Fruit fly (Drosophila melanogaster) whole organism, embryonic: Measurements from ENCODE around the gene Atat.
A peak's percentile ranks its signal among the peaks of the same experiment; 100 is the strongest.

ENCODE experiments used
- Ada2b ChIP-seq: fragments of 200-800 bp; sonication (Bioruptor generic); IDR thresholded peaks from 2 replicates; pipeline ENCODE4 v1.3.6; 2022; ENCODE audit warnings: missing biosample characterization, missing genetic modification characterization
- Awh ChIP-seq: fragments of 200-800 bp; sonication (Bioruptor generic); IDR thresholded peaks from 2 replicates; pipeline ENCODE4, ENCODE4 v1.3.6; 2022; ENCODE audit warnings: missing biosample characterization, missing genetic modification characterization
- C15 ChIP-seq: fragments of 200-800 bp; sonication (Bioruptor generic); IDR thresholded peaks from 3 replicates; pipeline ENCODE4 v1.3.6; 2022; ENCODE audit warnings: missing biosample characterization, missing genetic modification characterization
- CG10321 ChIP-seq: fragments of 200-800 bp; sonication (Bioruptor generic); IDR thresholded peaks from 2 replicates; pipeline ENCODE4 v1.3.6; 2022; ENCODE audit warnings: missing biosample characterization, missing genetic modification characterization
- CG10366 ChIP-seq: fragments of 200-800 bp; sonication (Bioruptor generic); IDR thresholded peaks from 2 replicates; pipeline ENCODE4 v1.3.6; 2022; ENCODE audit warnings: missing biosample characterization, missing genetic modification characterization
- CG10462 ChIP-seq: fragments of 200-800 bp; sonication (Bioruptor generic); optimal IDR thresholded peaks from 2 replicates; lab custom pipeline; 2016; ENCODE audit warnings: missing biosample characterization, missing genetic modification characterization
- CG11504 ChIP-seq: fragments of 200-800 bp; sonication (Bioruptor generic); optimal IDR thresholded peaks from 3 replicates; lab custom pipeline; 2019; ENCODE audit warnings: missing biosample characterization, mild to moderate bottlenecking, missing genetic modification characterization, moderate library complexity
- CG12236 ChIP-seq: fragments of 200-800 bp; sonication (Bioruptor generic); optimal IDR thresholded peaks from 2 replicates; lab custom pipeline; 2016; ENCODE audit warnings: missing biosample characterization, missing genetic modification characterization
- CG13296 ChIP-seq: fragments of 200-800 bp; sonication (Bioruptor generic); optimal IDR thresholded peaks from 3 replicates; lab custom pipeline; 2018; ENCODE audit warnings: missing biosample characterization, mild to moderate bottlenecking, missing genetic modification characterization
- CG15479 ChIP-seq: fragments of 200-800 bp; sonication (Bioruptor generic); optimal IDR thresholded peaks from 3 replicates; lab custom pipeline; 2019; ENCODE audit warnings: missing biosample characterization, mild to moderate bottlenecking, missing genetic modification characterization, moderate library complexity
- CG15696 ChIP-seq: fragments of 200-800 bp; sonication (Bioruptor generic); optimal IDR thresholded peaks from 2 replicates; lab custom pipeline; 2019; ENCODE audit warnings: missing biosample characterization, mild to moderate bottlenecking, missing genetic modification characterization, moderate library complexity
- CG17802 ChIP-seq: fragments of 200-800 bp; sonication (Bioruptor generic); optimal IDR thresholded peaks from 2 replicates; lab custom pipeline; 2018; ENCODE audit warnings: missing biosample characterization, mild to moderate bottlenecking, missing genetic modification characterization, moderate library complexity
- CG30403 ChIP-seq: fragments of 200-800 bp; sonication (Bioruptor generic); optimal IDR thresholded peaks from 3 replicates; lab custom pipeline; 2016; ENCODE audit warnings: missing biosample characterization, missing genetic modification characterization
- CG31224 ChIP-seq: fragments of 200-800 bp; sonication (Bioruptor generic); IDR thresholded peaks from 2 replicates; pipeline ENCODE4 v1.3.6; 2022; ENCODE audit warnings: missing biosample characterization, missing genetic modification characterization
- CG33557 ChIP-seq: fragments of 200-800 bp; sonication (Bioruptor generic); optimal IDR thresholded peaks from 2 replicates; lab custom pipeline; 2019; ENCODE audit warnings: missing biosample characterization, mild to moderate bottlenecking, missing genetic modification characterization, moderate library complexity
- CG3838 ChIP-seq: fragments of 200-800 bp; sonication (Bioruptor generic); optimal IDR thresholded peaks from 3 replicates; lab custom pipeline; 2016; ENCODE audit warnings: missing biosample characterization, missing genetic modification characterization
- CG4424 ChIP-seq: fragments of 200-800 bp; sonication (Bioruptor generic); optimal IDR thresholded peaks from 3 replicates; lab custom pipeline; 2016; ENCODE audit warnings: missing biosample characterization, missing genetic modification characterization
- CG4854 ChIP-seq: fragments of 200-800 bp; sonication (Bioruptor generic); optimal IDR thresholded peaks from 2 replicates; lab custom pipeline; 2016; ENCODE audit warnings: missing biosample characterization, missing genetic modification characterization, inconsistent platforms
- CG6791 ChIP-seq: fragments of 200-800 bp; sonication (Bioruptor generic); IDR thresholded peaks from 3 replicates; pipeline ENCODE4 v1.3.6; 2022; ENCODE audit warnings: missing biosample characterization, missing genetic modification characterization; ENCODE audit not compliant: partially characterized antibody
- CG6854 ChIP-seq: fragments of 200-800 bp; sonication (Bioruptor generic); optimal IDR thresholded peaks from 3 replicates; lab custom pipeline; 2017; ENCODE audit warnings: missing biosample characterization, mild to moderate bottlenecking, missing genetic modification characterization
- CG7357 ChIP-seq: fragments of 200-800 bp; sonication (Bioruptor generic); IDR thresholded peaks from 3 replicates; pipeline ENCODE4 v1.3.6; 2022; ENCODE audit warnings: missing biosample characterization, missing genetic modification characterization
- CG7928 ChIP-seq: fragments of 200-800 bp; sonication (Bioruptor generic); optimal IDR thresholded peaks from 2 replicates; lab custom pipeline; 2017; ENCODE audit warnings: missing biosample characterization, mild to moderate bottlenecking, missing genetic modification characterization
- CG9817 ChIP-seq: fragments of 200-800 bp; sonication (Bioruptor generic); optimal IDR thresholded peaks from 2 replicates; lab custom pipeline; 2018; ENCODE audit warnings: missing biosample characterization, mild to moderate bottlenecking, missing genetic modification characterization, moderate library complexity
- D19A ChIP-seq: fragments of 200-800 bp; optimal IDR thresholded peaks from 3 replicates; lab custom pipeline; 2019; ENCODE audit warnings: missing biosample characterization, mild to moderate bottlenecking, missing genetic modification characterization, moderate library complexity
- Dip3 ChIP-seq: fragments of 200-800 bp; sonication (Bioruptor generic); optimal IDR thresholded peaks from 3 replicates; lab custom pipeline; 2016; ENCODE audit warnings: missing biosample characterization, missing genetic modification characterization
- Dp ChIP-seq: fragments of 200-800 bp; sonication (Bioruptor generic); optimal IDR thresholded peaks from 2 replicates; lab custom pipeline; 2018; ENCODE audit warnings: missing biosample characterization, mild to moderate bottlenecking, missing genetic modification characterization, moderate library complexity
- E2f1 ChIP-seq: fragments of 200-800 bp; sonication (Bioruptor generic); IDR thresholded peaks from 2 replicates; pipeline ENCODE4 v1.3.6; 2022; ENCODE audit warnings: missing biosample characterization, missing genetic modification characterization
- Ets65A ChIP-seq: fragments of 200-800 bp; sonication (Bioruptor generic); peaks from one replicate; lab custom pipeline; 2016; ENCODE audit warnings: missing biosample characterization, missing genetic modification characterization
- HLH4C ChIP-seq: fragments of 200-800 bp; sonication (Bioruptor generic); IDR thresholded peaks from 3 replicates; pipeline ENCODE4 v1.3.6; 2022; ENCODE audit warnings: missing biosample characterization, missing genetic modification characterization; ENCODE audit not compliant: partially characterized antibody
- Kr ChIP-seq: fragments of 200-800 bp; sonication (Bioruptor generic); optimal IDR thresholded peaks from 2 replicates; lab custom pipeline; 2017; ENCODE audit warnings: missing biosample characterization, mild to moderate bottlenecking, missing genetic modification characterization
- Mes4 ChIP-seq: fragments of 200-800 bp; sonication (Bioruptor generic); optimal IDR thresholded peaks from 2 replicates; lab custom pipeline; 2016; ENCODE audit warnings: missing biosample characterization, missing genetic modification characterization
- Mrtf ChIP-seq: fragments of 200-800 bp; sonication (Bioruptor generic); IDR thresholded peaks from 3 replicates; pipeline ENCODE4 v1.3.6; 2022; ENCODE audit warnings: missing biosample characterization, missing genetic modification characterization
- NC2β ChIP-seq: fragments of 200-800 bp; sonication (Bioruptor generic); optimal IDR thresholded peaks from 2 replicates; lab custom pipeline; 2016; ENCODE audit warnings: missing biosample characterization, missing genetic modification characterization
- PHDP ChIP-seq: fragments of 200-800 bp; sonication (Bioruptor generic); optimal IDR thresholded peaks from 3 replicates; lab custom pipeline; 2018; ENCODE audit warnings: missing biosample characterization, mild to moderate bottlenecking, missing genetic modification characterization, moderate library complexity
- Ptx1 ChIP-seq: fragments of 200-800 bp; sonication (Bioruptor generic); IDR thresholded peaks from 2 replicates; pipeline ENCODE4 v1.3.6; 2022; ENCODE audit warnings: missing biosample characterization, missing genetic modification characterization
- cwo ChIP-seq: fragments of 200-800 bp; sonication (Bioruptor generic); optimal IDR thresholded peaks from 3 replicates; lab custom pipeline; 2017; ENCODE audit warnings: missing biosample characterization, missing genetic modification characterization, mild to moderate bottlenecking, moderate library complexity, missing genetic modification reagents
- disco-r ChIP-seq: fragments of 200-800 bp; sonication (Bioruptor generic); optimal IDR thresholded peaks from 2 replicates; lab custom pipeline; 2016; ENCODE audit warnings: missing biosample characterization, missing genetic modification characterization
- dmrt99B ChIP-seq: fragments of 200-800 bp; sonication (Bioruptor generic); optimal IDR thresholded peaks from 2 replicates; lab custom pipeline; 2018; ENCODE audit warnings: missing biosample characterization, mild to moderate bottlenecking, missing genetic modification characterization, moderate library complexity
- esg ChIP-seq: fragments of 200-800 bp; sonication (Bioruptor generic); conservative IDR thresholded peaks from 2 replicates; pipeline ENCODE4 v1.3.6; 2022; ENCODE audit warnings: missing biosample characterization, missing genetic modification characterization
- fd96Cb ChIP-seq: fragments of 200-800 bp; sonication (Bioruptor generic); optimal IDR thresholded peaks from 2 replicates; lab custom pipeline; 2018; ENCODE audit warnings: missing biosample characterization, mild to moderate bottlenecking, missing genetic modification characterization, moderate library complexity
- kay ChIP-seq: fragments of 200-800 bp; sonication (Bioruptor generic); optimal IDR thresholded peaks from 2 replicates; lab custom pipeline; 2016; ENCODE audit warnings: missing biosample characterization, missing genetic modification characterization
- lilli ChIP-seq: fragments of 200-800 bp; sonication (Bioruptor generic); optimal IDR thresholded peaks from 3 replicates; lab custom pipeline; 2016; ENCODE audit warnings: missing biosample characterization, missing genetic modification characterization
- lmd ChIP-seq: fragments of 200-800 bp; sonication (Bioruptor generic); IDR thresholded peaks from 2 replicates; pipeline ENCODE4 v1.3.6; 2022; ENCODE audit warnings: missing biosample characterization, missing genetic modification characterization
- odd ChIP-seq: fragments of 200-800 bp; sonication (Bioruptor generic); optimal IDR thresholded peaks from 2 replicates; lab custom pipeline; 2017; ENCODE audit warnings: missing biosample characterization, mild to moderate bottlenecking, missing genetic modification characterization
- prd ChIP-seq, 3 experiments: fragments of >200 bp in 2 of 3; fragments of 200-800 bp in 1 of 3; sonication (Bioruptor generic) in 1 of 3; optimal IDR thresholded peaks in 2 of 3; IDR thresholded peaks in 1 of 3; 2 replicates in 2 of 3; 3 replicates in 1 of 3; pipeline versions ENCODE4 v1.3.6 to Lab custom; 2017 to 2022; ENCODE audit warnings: missing biosample characterization in 1 of 3, missing genetic modification characterization in 1 of 3
- pzg ChIP-seq: fragments of 200-800 bp; sonication (Bioruptor generic); optimal IDR thresholded peaks from 3 replicates; lab custom pipeline; 2018; ENCODE audit warnings: missing biosample characterization, mild to moderate bottlenecking, missing genetic modification characterization, moderate library complexity
- ranshi ChIP-seq: fragments of 200-800 bp; sonication (Bioruptor generic); IDR thresholded peaks from 2 replicates; pipeline ENCODE4 v1.3.6; 2022; ENCODE audit warnings: missing biosample characterization, missing genetic modification characterization
- slbo ChIP-seq: fragments of 200-800 bp; sonication (Bioruptor generic); IDR thresholded peaks from 2 replicates; pipeline ENCODE4 v1.3.6; 2022; ENCODE audit warnings: missing biosample characterization, missing genetic modification characterization
- trh ChIP-seq: fragments of 200-800 bp; sonication (Bioruptor generic); optimal IDR thresholded peaks from 2 replicates; lab custom pipeline; 2016; ENCODE audit warnings: missing biosample characterization, missing genetic modification characterization
- wdn ChIP-seq: fragments of 200-800 bp; sonication (Bioruptor generic); IDR thresholded peaks from 2 replicates; pipeline ENCODE4 v1.3.6; 2022; ENCODE audit warnings: missing biosample characterization, missing genetic modification characterization

Atat gene

dm6 chr3L:9457619-9458092 lies 31.1 kb upstream of the Atat start, which contains the start of gene CG3437 (continued):
- peak; percentile 93 for TF ChIP-seq trh (GFP tag; lab: Kevin White, UChicago)
- TF ChIP-seq PHDP (tag; lab: Kevin White, UChicago) = peak; percentile 99
- TF ChIP-seq Kr = peak; percentile 71
- TF ChIP-seq lilli (GFP tag; lab: Kevin White, UChicago) = peak; percentile 99
- no peak for TF ChIP-seq prd (optimal IDR thresholded peaks at IDR 0.05; lab: Kevin White, UChicago)
- TF ChIP-seq prd (GFP tag; IDR thresholded peaks at IDR 0.05; lab: Robert Waterston, UW) = peak; percentile 100
- TF ChIP-seq CG7357 = peak; percentile 97
- peak; percentile 100 for TF ChIP-seq Ets65A (GFP tag; lab: Kevin White, UChicago)
- peak; percentile 97 for TF ChIP-seq disco-r (GFP tag; lab: Kevin White, UChicago)
- TF ChIP-seq cwo (GFP tag; lab: Kevin White, UChicago) = peak; percentile 97
- TF ChIP-seq CG33557 (GFP tag; lab: Kevin White, UChicago) = peak; percentile 97
- peak; percentile 98 for TF ChIP-seq odd (GFP tag; lab: Kevin White, UChicago)
- peak; percentile 99 for TF ChIP-seq Ada2b (GFP tag; lab: Robert Waterston, UW)
- TF ChIP-seq ranshi (GFP tag; lab: Robert Waterston, UW) = peak; percentile 99
- TF ChIP-seq NC2β (GFP tag; lab: Kevin White, UChicago) = peak; percentile 97
- peak; percentile 40 for TF ChIP-seq Dp (GFP tag; lab: Kevin White, UChicago)
- TF ChIP-seq CG10321 (GFP tag; lab: Robert Waterston, UW) = peak; percentile 87
- peak; percentile 99 for TF ChIP-seq Mrtf (GFP tag; lab: Robert Waterston, UW)
- TF ChIP-seq CG15479 (GFP tag; lab: Kevin White, UChicago) = peak; percentile 59
- TF ChIP-seq Dip3 (GFP tag; lab: Kevin White, UChicago) = peak; percentile 99
- peak; percentile 96 for TF ChIP-seq CG7928 (GFP tag; lab: Kevin White, UChicago)
- TF ChIP-seq CG15696 (tag; lab: Kevin White, UChicago) = peak; percentile 98
- TF ChIP-seq Mes4 (GFP tag; lab: Kevin White, UChicago) = peak; percentile 97
- peak; percentile 98 for TF ChIP-seq C15
- peak; percentile 99 for TF ChIP-seq esg (GFP tag; lab: Robert Waterston, UW)
- TF ChIP-seq CG6791 (GFP tag; lab: Robert Waterston, UW) = no peak
- TF ChIP-seq E2f1 (GFP tag; lab: Robert Waterston, UW) = peak; percentile 99
- peak; percentile 88 for TF ChIP-seq kay (GFP tag; lab: Kevin White, UChicago)
- peak; percentile 99 for TF ChIP-seq fd96Cb (tag; lab: Kevin White, UChicago)
- TF ChIP-seq CG9817 (tag; lab: Kevin White, UChicago) = peak; percentile 99
- TF ChIP-seq CG13296 (GFP tag; lab: Kevin White, UChicago) = peak; percentile 99
- peak; percentile 99 for TF ChIP-seq lmd (GFP tag; lab: Robert Waterston, UW)
- peak; percentile 99 for TF ChIP-seq CG10366 (GFP tag; lab: Robert Waterston, UW)
- peak; percentile 96 for TF ChIP-seq CG3838
- TF ChIP-seq slbo (GFP tag; lab: Robert Waterston, UW) = peak; percentile 99
- TF ChIP-seq wdn = peak; percentile 98
- peak; percentile 98 for TF ChIP-seq CG4424 (GFP tag; lab: Kevin White, UChicago)
- TF ChIP-seq CG11504 (tag; lab: Kevin White, UChicago) = peak; percentile 98
- TF ChIP-seq D19A (tag; lab: Kevin White, UChicago) = peak; percentile 85
- peak; percentile 97 for TF ChIP-seq CG10462
- peak; percentile 98 for TF ChIP-seq CG6854
- TF ChIP-seq CG31224 (GFP tag; lab: Robert Waterston, UW) = peak; percentile 97
- 0 out of 3 replicates have a peak, but pooled peaks have one; percentile 40 for TF ChIP-seq HLH4C
- peak; percentile 97 for TF ChIP-seq CG12236 (GFP tag; lab: Kevin White, UChicago)
- peak; percentile 53 for TF ChIP-seq pzg (GFP tag; lab: Kevin White, UChicago)
- peak; percentile 99 for TF ChIP-seq CG30403 (GFP tag; lab: Kevin White, UChicago)
- peak; percentile 98 for TF ChIP-seq CG4854 (GFP tag; lab: Kevin White, UChicago)
- peak; percentile 98 for TF ChIP-seq dmrt99B
- peak; percentile 100 for TF ChIP-seq Ptx1 (GFP tag; lab: Robert Waterston, UW)
- peak; percentile 99 for TF ChIP-seq Awh (GFP tag; lab: Robert Waterston, UW)
- peak; percentile 93 for TF ChIP-seq CG17802 (tag; lab: Kevin White, UChicago)
